Worm (Caenorhabditis elegans) whole organism, L2 larva: ENCODE data around the gene dur-1.
"Not testable (repeated sequence)": the region's sequence is repeated elsewhere in the genome, so short reads cannot be mapped to it uniquely, and the experiment has no call there.

ENCODE experiments used
- C34F6.9 ChIP-seq: fragments of 150-350 bp; optimal IDR thresholded peaks from 2 replicates; lab custom pipeline; 2014; ENCODE audit warnings: missing biosample characterization, missing genetic modification characterization
- F13H6.1 ChIP-seq: sonication (generic microtip); optimal IDR thresholded peaks from 2 replicates; lab custom pipeline; 2016; ENCODE audit warnings: missing genetic modification characterization, missing compliant biosample characterization
- R02D3.7 ChIP-seq: fragments of 150-350 bp; optimal IDR thresholded peaks from 2 replicates; lab custom pipeline; 2014; ENCODE audit warnings: missing biosample characterization, missing genetic modification characterization
- Y55F3AM.14 ChIP-seq: fragments of 200-800 bp; sonication (Bioruptor generic); optimal IDR thresholded peaks from 2 replicates; lab custom pipeline; 2018; ENCODE audit warnings: mild to moderate bottlenecking, missing genetic modification characterization, missing compliant biosample characterization
- ZK546.5 ChIP-seq: sonication (generic microtip); optimal IDR thresholded peaks from 2 replicates; lab custom pipeline; 2017; ENCODE audit warnings: missing biosample characterization, missing genetic modification characterization
- ama-1 ChIP-seq: fragments of 150-350 bp; optimal IDR thresholded peaks from 2 replicates; lab custom pipeline; 2018; ENCODE audit warnings: inconsistent platforms
- blmp-1 ChIP-seq: sonication (generic microtip); optimal IDR thresholded peaks from 2 replicates; lab custom pipeline; 2017; ENCODE audit warnings: missing genetic modification characterization, mild to moderate bottlenecking, missing compliant biosample characterization, antibody characterized with exemption, moderate library complexity; ENCODE audit not compliant: insufficient read depth
- ceh-16 ChIP-seq: fragments of 150-350 bp; optimal IDR thresholded peaks from 2 replicates; lab custom pipeline; 2014; ENCODE audit warnings: missing biosample characterization, missing genetic modification characterization
- ceh-82 ChIP-seq: fragments of 150-350 bp; optimal IDR thresholded peaks from 2 replicates; lab custom pipeline; 2014; ENCODE audit warnings: missing biosample characterization, missing genetic modification characterization
- crh-2 ChIP-seq: sonication (generic microtip); optimal IDR thresholded peaks from 2 replicates; lab custom pipeline; 2017; ENCODE audit warnings: missing biosample characterization, missing genetic modification characterization
- dmd-4 ChIP-seq: sonication (generic microtip); optimal IDR thresholded peaks from 2 replicates; lab custom pipeline; 2017; ENCODE audit warnings: missing biosample characterization, missing genetic modification characterization
- egl-27 ChIP-seq: sonication (generic microtip); optimal IDR thresholded peaks from 3 replicates; lab custom pipeline; 2017; ENCODE audit warnings: missing biosample characterization, missing genetic modification reagents, missing genetic modification characterization
- elt-3 ChIP-seq: sonication (generic microtip); optimal IDR thresholded peaks from 2 replicates; lab custom pipeline; 2017; ENCODE audit warnings: missing biosample characterization, missing genetic modification characterization
- fos-1 ChIP-seq: fragments of 150-350 bp; optimal IDR thresholded peaks from 2 replicates; lab custom pipeline; 2014; ENCODE audit warnings: missing biosample characterization, missing genetic modification characterization
- gmeb-1 ChIP-seq: fragments of 150-350 bp; optimal IDR thresholded peaks from 2 replicates; lab custom pipeline; 2014; ENCODE audit warnings: missing biosample characterization, missing genetic modification characterization
- lin-11 ChIP-seq: fragments of 150-350 bp; sonication (generic microtip); optimal IDR thresholded peaks from 2 replicates; lab custom pipeline; 2014; ENCODE audit warnings: missing biosample characterization, missing genetic modification characterization, inconsistent platforms, mixed read lengths
- lin-13 ChIP-seq: fragments of 150-350 bp; optimal IDR thresholded peaks from 2 replicates; lab custom pipeline; 2014; ENCODE audit warnings: missing biosample characterization, missing genetic modification reagents, missing genetic modification characterization
- lin-39 ChIP-seq: fragments of 150-350 bp; optimal IDR thresholded peaks from 2 replicates; lab custom pipeline; 2014; ENCODE audit warnings: missing biosample characterization, missing genetic modification reagents, missing genetic modification characterization
- lsy-2 ChIP-seq, 2 experiments: fragments of 150-350 bp in 1 of 2; sonication (generic microtip) in 1 of 2; optimal IDR thresholded peaks; 2 replicates each; lab custom pipeline; 2014 to 2017; ENCODE audit warnings: missing biosample characterization in 2 of 2, missing genetic modification characterization in 2 of 2
- mab-5 ChIP-seq: fragments of 150-350 bp; optimal IDR thresholded peaks from 2 replicates; lab custom pipeline; 2014; ENCODE audit warnings: missing biosample characterization, missing genetic modification characterization
- nhr-10 ChIP-seq: sonication (generic microtip); optimal IDR thresholded peaks from 2 replicates; lab custom pipeline; 2017; ENCODE audit warnings: missing biosample characterization, missing genetic modification characterization
- nhr-11 ChIP-seq: fragments of 150-350 bp; optimal IDR thresholded peaks from 2 replicates; lab custom pipeline; 2014; ENCODE audit warnings: missing biosample characterization, missing genetic modification characterization
- nhr-129 ChIP-seq: fragments of 150-350 bp; optimal IDR thresholded peaks from 2 replicates; lab custom pipeline; 2014; ENCODE audit warnings: missing biosample characterization, missing genetic modification characterization
- nhr-21 ChIP-seq: fragments of 150-350 bp; optimal IDR thresholded peaks from 2 replicates; lab custom pipeline; 2014; ENCODE audit warnings: missing biosample characterization, missing genetic modification characterization
- nhr-23 ChIP-seq: fragments of 150-350 bp; optimal IDR thresholded peaks from 2 replicates; lab custom pipeline; 2014; ENCODE audit warnings: missing biosample characterization, missing genetic modification reagents, missing genetic modification characterization
- nhr-237 ChIP-seq: fragments of 150-350 bp; optimal IDR thresholded peaks from 2 replicates; lab custom pipeline; 2014; ENCODE audit warnings: missing biosample characterization, missing genetic modification characterization
- nhr-25 ChIP-seq: fragments of 150-350 bp; sonication (generic microtip); optimal IDR thresholded peaks from 3 replicates; lab custom pipeline; 2014; ENCODE audit warnings: missing biosample characterization, missing genetic modification characterization
- nhr-6 ChIP-seq: fragments of 150-350 bp; optimal IDR thresholded peaks from 2 replicates; lab custom pipeline; 2014; ENCODE audit warnings: missing biosample characterization, missing genetic modification characterization
- nhr-77 ChIP-seq: fragments of 150-350 bp; optimal IDR thresholded peaks from 2 replicates; lab custom pipeline; 2014; ENCODE audit warnings: missing biosample characterization, missing genetic modification characterization
- peb-1 ChIP-seq: fragments of 150-350 bp; optimal IDR thresholded peaks from 2 replicates; lab custom pipeline; 2014; ENCODE audit warnings: missing biosample characterization, missing genetic modification characterization
- skn-1 ChIP-seq: sonication (generic microtip); optimal IDR thresholded peaks from 2 replicates; lab custom pipeline; 2017; ENCODE audit warnings: missing biosample characterization, missing genetic modification characterization
- sma-3 ChIP-seq: sonication (generic microtip); optimal IDR thresholded peaks from 2 replicates; lab custom pipeline; 2016; ENCODE audit warnings: missing genetic modification reagents, missing genetic modification characterization, missing compliant biosample characterization
- sma-9 ChIP-seq, 2 experiments: fragments of 150-350 bp in 1 of 2; sonication (generic microtip) in 1 of 2; optimal IDR thresholded peaks; 2 replicates each; lab custom pipeline; 2014 to 2016; ENCODE audit warnings: missing genetic modification characterization in 2 of 2, mild to moderate bottlenecking in 1 of 2, missing biosample characterization in 1 of 2, missing compliant biosample characterization in 1 of 2, missing genetic modification reagents in 1 of 2, moderate library complexity in 1 of 2
- snpc-4 ChIP-seq: fragments of 150-350 bp; optimal IDR thresholded peaks from 2 replicates; lab custom pipeline; 2014; ENCODE audit warnings: missing biosample characterization, missing genetic modification characterization
- unc-39 ChIP-seq: fragments of 150-350 bp; optimal IDR thresholded peaks from 2 replicates; lab custom pipeline; 2014; ENCODE audit warnings: missing biosample characterization, missing genetic modification characterization
- unc-55 ChIP-seq: fragments of 150-350 bp; sonication (generic microtip); optimal IDR thresholded peaks from 3 replicates; lab custom pipeline; 2014; ENCODE audit warnings: missing biosample characterization, missing genetic modification reagents, missing genetic modification characterization
- unc-62 ChIP-seq: fragments of 150-350 bp; optimal IDR thresholded peaks from 2 replicates; lab custom pipeline; 2014; ENCODE audit warnings: missing biosample characterization, missing genetic modification reagents, missing genetic modification characterization
- ztf-1 ChIP-seq: fragments of 200-800 bp; sonication (Bioruptor generic); conservative IDR thresholded peaks from 2 replicates; pipeline ENCODE4 v1.3.6; 2022; ENCODE audit warnings: missing genetic modification characterization, missing compliant biosample characterization
- ztf-4 ChIP-seq: fragments of 150-350 bp; optimal IDR thresholded peaks from 2 replicates; lab custom pipeline; 2014; ENCODE audit warnings: missing biosample characterization, missing genetic modification characterization

The dur-1 gene

DNA sequence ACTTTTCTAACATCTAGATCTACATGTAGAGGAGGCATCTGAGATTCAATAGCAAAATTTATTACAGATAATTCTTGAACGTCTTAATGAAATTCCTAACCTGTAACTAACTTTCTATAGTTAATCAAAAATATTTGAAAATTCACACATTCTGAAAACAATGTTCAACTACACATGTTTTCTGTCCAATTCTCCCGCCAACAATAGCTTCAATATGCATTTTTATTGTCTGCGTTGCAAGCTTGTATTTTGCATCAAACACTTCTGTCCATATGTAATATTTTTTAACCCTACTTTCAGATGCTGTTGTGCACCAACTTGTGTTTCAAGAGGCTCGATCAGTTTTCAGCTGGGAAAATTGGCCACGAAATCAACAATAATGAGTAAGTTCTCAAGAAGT, 29.3 kb downstream of the dur-1 start, which contains the start of gene tbc-3:
tbc-3 (plus strand) TSS at position 301 of the 400 bp plus-strand sequence.
- TF ChIP-seq nhr-23 (tag; lab: Kevin White, UChicago) (no peak), ztf-4 (tag; lab: Kevin White, UChicago) (no peak), lin-11 (tag; lab: Kevin White, UChicago) (no peak), gmeb-1 (tag; lab: Kevin White, UChicago) (no peak), C34F6.9 (tag; lab: Kevin White, UChicago) (no peak), dmd-4 (tag; lab: Kevin White, UChicago) (no peak), lsy-2 (tag; optimal IDR thresholded peaks at IDR 0.05; lab: Kevin White, UChicago) (no peak), sma-3 (GFP tag; lab: Kevin White, UChicago) (no peak), unc-62 (GFP tag; lab: Kevin White, UChicago) (no peak), Y55F3AM.14 (no peak), peb-1 (tag; lab: Kevin White, UChicago) (no peak), nhr-10 (tag; lab: Kevin White, UChicago) (no peak), nhr-25 (tag; lab: Kevin White, UChicago) (no peak), elt-3 (tag; lab: Kevin White, UChicago) (no peak), fos-1 (tag; lab: Kevin White, UChicago) (no peak), nhr-6 (tag; lab: Kevin White, UChicago) (no peak), F13H6.1 (no peak)

DNA sequence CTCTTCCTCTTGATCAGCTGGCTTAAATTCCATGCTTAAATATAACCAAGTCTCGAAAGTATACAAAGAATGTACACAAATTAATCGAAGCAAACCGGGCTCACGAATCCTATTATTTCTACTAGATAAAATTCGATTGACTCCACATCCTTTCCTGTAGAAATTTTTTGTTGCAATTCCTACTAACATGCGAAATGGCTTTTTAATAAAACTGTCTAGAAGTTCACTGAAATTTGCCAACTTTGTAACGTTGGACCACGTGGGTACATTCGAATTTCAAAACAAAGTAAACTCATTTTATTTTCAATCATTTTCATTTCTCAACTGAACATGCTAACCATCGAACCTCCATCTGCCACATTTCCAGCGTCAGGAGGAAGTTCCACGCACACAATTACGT, 32.9 kb downstream of the dur-1 start, which contains the start of gene ssp-32:
ssp-32 (plus strand) TSS at position 301 of the 400 bp plus-strand sequence.
- no peak for TF ChIP-seq mab-5 (tag; lab: Kevin White, UChicago)
- no peak for TF ChIP-seq unc-62 (GFP tag; lab: Kevin White, UChicago)
- no peak for TF ChIP-seq unc-39 (tag; lab: Kevin White, UChicago)
- no peak for TF ChIP-seq snpc-4
- no peak for TF ChIP-seq nhr-77
- no peak for TF ChIP-seq nhr-25 (tag; lab: Kevin White, UChicago)
- no peak for TF ChIP-seq sma-9 (GFP tag; optimal IDR thresholded peaks at IDR 0.05; lab: Kevin White, UChicago)
- TF ChIP-seq sma-9 (tag; optimal IDR thresholded peaks at IDR 0.05; lab: Kevin White, UChicago), result no peak
- no peak for TF ChIP-seq lin-13 (GFP tag; lab: Kevin White, UChicago)
- TF ChIP-seq Y55F3AM.14, result no peak
- TF ChIP-seq ceh-82, result no peak
- no peak for TF ChIP-seq ZK546.5 (tag; lab: Kevin White, UChicago)
- TF ChIP-seq nhr-237 (tag; lab: Kevin White, UChicago), result no peak
- no peak for TF ChIP-seq unc-55 (GFP tag; lab: Kevin White, UChicago)
- TF ChIP-seq nhr-21, result no peak
- no peak for TF ChIP-seq nhr-129
- TF ChIP-seq R02D3.7 (tag; lab: Kevin White, UChicago), result no peak
- TF ChIP-seq, all 48 proteins: peak for 0

DNA sequence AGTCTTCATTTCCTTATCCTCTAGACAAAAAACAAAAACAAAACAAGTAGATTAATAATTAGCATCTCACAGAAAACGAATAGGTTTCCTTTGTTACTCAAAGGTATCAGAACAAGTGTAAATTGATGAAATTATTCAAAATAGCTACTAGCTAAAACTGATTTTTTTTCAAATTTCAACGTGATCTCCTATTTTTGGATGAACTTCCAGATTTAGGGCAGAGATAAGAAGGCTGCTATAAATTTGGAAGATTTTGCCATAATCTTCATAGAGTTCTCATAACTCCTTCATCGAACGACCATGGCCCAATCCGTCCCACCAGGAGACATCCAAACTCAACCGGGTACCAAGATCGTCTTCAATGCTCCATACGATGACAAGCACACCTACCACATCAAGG, 33.7 kb downstream of the dur-1 start, which contains the start of gene msp-77:
msp-77 (plus strand) TSS at position 301 of the 400 bp plus-strand sequence.
- not testable (repeated sequence) for TF ChIP-seq ZK546.5, egl-27, fos-1 (tag; lab: Kevin White, UChicago)

DNA sequence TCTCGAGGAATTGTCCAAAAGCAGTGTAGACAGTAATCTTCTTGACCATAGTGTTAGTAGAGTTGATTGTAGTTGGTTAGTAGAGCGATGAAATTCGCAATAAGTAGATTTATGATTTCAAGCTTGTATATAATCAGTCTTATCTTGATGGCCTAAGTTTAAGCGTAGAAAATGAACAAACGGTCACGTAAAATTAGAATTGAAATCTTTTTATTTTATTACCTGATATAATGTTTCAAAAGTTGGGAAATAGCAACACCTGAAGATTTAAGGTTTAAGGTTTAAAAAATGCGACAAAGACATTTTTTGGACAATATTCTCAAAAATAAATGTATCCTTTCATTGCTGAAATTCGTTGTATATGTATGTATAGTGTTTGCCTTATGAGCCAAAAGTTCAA, 34.4 kb downstream of the dur-1 start, which contains the start of gene sss-1:
sss-1 (minus strand) TSS at position 101 of the 400 bp plus-strand sequence.
- not testable (repeated sequence) for TF ChIP-seq ceh-16 (tag; lab: Kevin White, UChicago); C34F6.9 (tag; lab: Kevin White, UChicago); sma-3 (GFP tag; lab: Kevin White, UChicago)

DNA sequence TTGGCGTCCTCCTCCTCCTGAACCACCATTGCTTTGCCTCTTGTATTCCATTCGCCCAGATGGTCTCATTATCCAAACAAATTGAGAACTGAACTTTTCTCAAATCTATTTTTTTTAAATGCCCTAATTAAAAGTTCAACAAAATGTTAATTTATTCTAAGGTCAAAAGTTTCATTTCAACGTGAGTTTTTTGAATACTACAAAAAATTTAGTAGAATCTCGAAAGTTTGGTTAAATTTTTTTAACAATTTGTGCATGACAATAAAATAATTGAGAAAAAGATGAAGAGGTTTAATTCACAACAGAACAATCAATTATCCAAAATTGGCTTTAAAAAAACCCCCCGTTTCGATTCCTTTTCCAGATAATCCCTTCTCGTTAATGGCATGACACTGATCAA, 36.1 kb downstream of the dur-1 start, which contains the start of gene F32B6.4:
F32B6.4 (minus strand) TSS at position 101 of the 400 bp plus-strand sequence.
- no peak for TF ChIP-seq nhr-237 (tag; lab: Kevin White, UChicago)
- TF ChIP-seq C34F6.9 (tag; lab: Kevin White, UChicago), result no peak

DNA sequence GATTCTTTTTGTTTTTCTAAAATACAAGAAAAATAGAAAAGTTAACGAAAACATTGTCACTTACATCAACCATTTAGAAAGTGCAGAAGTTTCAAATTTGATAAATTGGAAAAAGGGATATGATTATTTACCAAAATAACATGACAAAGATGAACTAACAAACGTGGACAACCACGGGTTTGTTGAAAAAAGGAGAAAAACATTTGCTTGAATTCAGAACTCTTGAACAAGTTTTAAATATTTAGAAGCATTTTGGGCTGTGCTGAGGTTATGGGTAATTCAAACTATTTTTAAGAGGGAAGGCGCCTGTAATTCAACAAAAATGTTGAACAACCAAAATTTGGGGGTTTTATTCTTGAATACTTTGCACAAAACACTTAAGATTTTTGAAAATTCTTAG, 38.2 kb downstream of the dur-1 start, which contains the start of gene ttbk-3:
ttbk-3 (minus strand) TSS at position 101 of the 400 bp plus-strand sequence.
- TF ChIP-seq Y55F3AM.14 (no peak), crh-2 (tag; lab: Kevin White, UChicago) (no peak), nhr-237 (tag; lab: Kevin White, UChicago) (no peak), blmp-1 (tag; lab: Kevin White, UChicago) (no peak), peb-1 (tag; lab: Kevin White, UChicago) (no peak), nhr-11 (tag; lab: Kevin White, UChicago) (no peak), lsy-2 (tag; optimal IDR thresholded peaks at IDR 0.05; lab: Kevin White, UChicago) (no peak), ztf-1 (GFP tag; lab: Robert Waterston, UW) (no peak), egl-27 (tag; lab: Kevin White, UChicago) (no peak), lin-39 (tag; lab: Kevin White, UChicago) (no peak), ztf-4 (tag; lab: Kevin White, UChicago) (no peak), nhr-23 (tag; lab: Kevin White, UChicago) (no peak), unc-55 (GFP tag; lab: Kevin White, UChicago) (no peak), mab-5 (tag; lab: Kevin White, UChicago) (no peak), C34F6.9 (tag; lab: Kevin White, UChicago) (no peak), snpc-4 (no peak), ama-1 (lab: Kevin White, UChicago) (no peak), skn-1 (no peak), nhr-129 (no peak), fos-1 (tag; lab: Kevin White, UChicago) (no peak)
